Worm (Caenorhabditis elegans) whole organism, mixed stage, embryonic: ENCODE data around the gene ugt-40.

Source experiments
- M03D4.4 ChIP-seq: sonication (generic microtip); optimal IDR thresholded peaks from 2 replicates; lab custom pipeline; 2017; ENCODE audit warnings: mild to moderate bottlenecking, missing genetic modification characterization, missing compliant biosample characterization
- bed-3 ChIP-seq: fragments of 200-800 bp; sonication (Bioruptor generic); optimal IDR thresholded peaks from 3 replicates; lab custom pipeline; 2018; ENCODE audit warnings: mild to moderate bottlenecking, missing genetic modification characterization, moderate library complexity, missing compliant biosample characterization
- blmp-1 ChIP-seq: fragments of 150-350 bp; optimal IDR thresholded peaks from 2 replicates; lab custom pipeline; 2014; ENCODE audit warnings: missing biosample characterization, missing genetic modification characterization
- ceh-39 ChIP-seq: fragments of 150-350 bp; optimal IDR thresholded peaks from 2 replicates; lab custom pipeline; 2014; ENCODE audit warnings: missing biosample characterization, missing genetic modification characterization
- ceh-43 ChIP-seq: fragments of 200-800 bp; sonication (Bioruptor generic); optimal IDR thresholded peaks from 2 replicates; lab custom pipeline; 2018; ENCODE audit warnings: mild to moderate bottlenecking, missing genetic modification characterization, moderate library complexity, missing compliant biosample characterization
- ceh-83 ChIP-seq: fragments of 200-800 bp; sonication (Bioruptor generic); optimal IDR thresholded peaks from 2 replicates; lab custom pipeline; 2018; ENCODE audit warnings: mild to moderate bottlenecking, missing genetic modification characterization, missing compliant biosample characterization
- ces-1 ChIP-seq: fragments of 150-350 bp; optimal IDR thresholded peaks from 2 replicates; lab custom pipeline; 2014; ENCODE audit warnings: missing biosample characterization, missing genetic modification reagents, missing genetic modification characterization
- cnd-1 ChIP-seq: fragments of 200-800 bp; sonication (Bioruptor generic); optimal IDR thresholded peaks from 2 replicates; lab custom pipeline; 2018; ENCODE audit warnings: mild to moderate bottlenecking, missing genetic modification characterization, missing compliant biosample characterization
- elt-1 ChIP-seq: sonication (generic microtip); optimal IDR thresholded peaks from 2 replicates; lab custom pipeline; 2017; ENCODE audit warnings: missing genetic modification characterization, mild to moderate bottlenecking, missing compliant biosample characterization, antibody characterized with exemption, moderate library complexity, borderline replicate concordance; ENCODE audit not compliant: insufficient read depth
- elt-3 ChIP-seq: fragments of 150-350 bp; optimal IDR thresholded peaks from 2 replicates; lab custom pipeline; 2014; ENCODE audit warnings: missing biosample characterization, missing genetic modification characterization
- hlh-1 ChIP-seq: fragments of 150-350 bp; optimal IDR thresholded peaks from 2 replicates; lab custom pipeline; 2014; ENCODE audit warnings: missing biosample characterization, missing genetic modification reagents, missing genetic modification characterization
- lin-13 ChIP-seq: fragments of 150-350 bp; optimal IDR thresholded peaks from 2 replicates; lab custom pipeline; 2014; ENCODE audit warnings: missing biosample characterization, missing genetic modification characterization
- lsy-2 ChIP-seq: fragments of 150-350 bp; optimal IDR thresholded peaks from 2 replicates; lab custom pipeline; 2014; ENCODE audit warnings: missing biosample characterization, missing genetic modification characterization
- mab-5 ChIP-seq: fragments of 150-350 bp; optimal IDR thresholded peaks from 2 replicates; lab custom pipeline; 2014; ENCODE audit warnings: missing biosample characterization, missing genetic modification characterization
- mep-1 ChIP-seq: fragments of 150-350 bp; optimal IDR thresholded peaks from 2 replicates; lab custom pipeline; 2017; ENCODE audit warnings: missing biosample characterization, missing genetic modification reagents, missing genetic modification characterization, inconsistent platforms
- mls-2 ChIP-seq: sonication (generic microtip); optimal IDR thresholded peaks from 2 replicates; lab custom pipeline; 2016; ENCODE audit warnings: mild to moderate bottlenecking, missing genetic modification characterization, moderate library complexity, missing compliant biosample characterization
- nhr-12 ChIP-seq: fragments of 150-350 bp; optimal IDR thresholded peaks from 2 replicates; lab custom pipeline; 2014; ENCODE audit warnings: missing biosample characterization, missing genetic modification characterization
- nhr-2 ChIP-seq: fragments of 150-350 bp; optimal IDR thresholded peaks from 2 replicates; lab custom pipeline; 2014; ENCODE audit warnings: missing biosample characterization, missing genetic modification characterization
- nhr-237 ChIP-seq: fragments of 150-350 bp; optimal IDR thresholded peaks from 2 replicates; lab custom pipeline; 2014; ENCODE audit warnings: missing biosample characterization, missing genetic modification characterization
- nhr-28 ChIP-seq: fragments of 150-350 bp; optimal IDR thresholded peaks from 2 replicates; lab custom pipeline; 2014; ENCODE audit warnings: missing biosample characterization, missing genetic modification characterization
- nhr-76 ChIP-seq: sonication (generic microtip); optimal IDR thresholded peaks from 2 replicates; lab custom pipeline; 2017; ENCODE audit warnings: missing biosample characterization, missing genetic modification characterization
- pha-4 ChIP-seq: fragments of 150-350 bp; optimal IDR thresholded peaks from 2 replicates; lab custom pipeline; 2018; ENCODE audit warnings: missing biosample characterization, missing genetic modification reagents, missing genetic modification characterization
- sem-2 ChIP-seq: fragments of 200-800 bp; sonication (Bioruptor generic); optimal IDR thresholded peaks from 2 replicates; lab custom pipeline; 2018; ENCODE audit warnings: mild to moderate bottlenecking, missing genetic modification characterization, missing compliant biosample characterization
- snpc-4 ChIP-seq: fragments of 150-350 bp; optimal IDR thresholded peaks from 2 replicates; lab custom pipeline; 2014; ENCODE audit warnings: missing biosample characterization, missing genetic modification characterization
- sptf-1 ChIP-seq: sonication (generic microtip); optimal IDR thresholded peaks from 2 replicates; lab custom pipeline; 2017; ENCODE audit warnings: mild to moderate bottlenecking, missing genetic modification characterization, moderate library complexity, missing compliant biosample characterization
- tbx-8 ChIP-seq: fragments of 200-800 bp; sonication (Bioruptor generic); optimal IDR thresholded peaks from 2 replicates; lab custom pipeline; 2018; ENCODE audit warnings: mild to moderate bottlenecking, missing genetic modification characterization, moderate library complexity, missing compliant biosample characterization
- unc-120 ChIP-seq: sonication (generic microtip); optimal IDR thresholded peaks from 2 replicates; lab custom pipeline; 2017; ENCODE audit warnings: missing genetic modification characterization, missing compliant biosample characterization; ENCODE audit not compliant: poor library complexity, severe bottlenecking
- unc-39 ChIP-seq: fragments of 150-350 bp; optimal IDR thresholded peaks from 2 replicates; lab custom pipeline; 2014; ENCODE audit warnings: missing biosample characterization, missing genetic modification characterization
- unc-62 ChIP-seq: fragments of 150-350 bp; optimal IDR thresholded peaks from 2 replicates; lab custom pipeline; 2014; ENCODE audit warnings: missing biosample characterization, missing genetic modification reagents, missing genetic modification characterization
- zip-8 ChIP-seq: fragments of 150-350 bp; optimal IDR thresholded peaks from 2 replicates; lab custom pipeline; 2014; ENCODE audit warnings: missing biosample characterization, missing genetic modification characterization
- ztf-11 ChIP-seq: fragments of 150-350 bp; optimal IDR thresholded peaks from 2 replicates; lab custom pipeline; 2014; ENCODE audit warnings: missing biosample characterization, missing genetic modification characterization

ugt-40 gene

ce11 chrV:7140368-7140767 lies 1.4 kb downstream of the ugt-40 start:
- TF ChIP-seq bed-3 (no peak), sptf-1 (tag; lab: Kevin White, UChicago) (no peak), hlh-1 (tag; lab: Kevin White, UChicago) (no peak), nhr-12 (tag; lab: Kevin White, UChicago) (no peak), ceh-83 (no peak), unc-39 (no peak)
- TF ChIP-seq, all 35 proteins: peak for 0

ce11 chrV:7138320-7138719 lies 3.4 kb downstream of the ugt-40 start, which contains the start of gene str-112:
TSS of gene str-112 (minus strand) at chrV:7138420.
- no peak for TF ChIP-seq mab-5 (tag; lab: Kevin White, UChicago)
- TF ChIP-seq unc-120 (tag; lab: Kevin White, UChicago): no peak
- TF ChIP-seq elt-3 (tag; lab: Kevin White, UChicago): no peak
- no peak for TF ChIP-seq ceh-83
- no peak for TF ChIP-seq M03D4.4
- TF ChIP-seq mep-1: no peak
- no peak for TF ChIP-seq ztf-11
- TF ChIP-seq ceh-39: no peak
- TF ChIP-seq mls-2: no peak
- no peak for TF ChIP-seq cnd-1 (tag; lab: Kevin White, UChicago)
- no peak for TF ChIP-seq zip-8 (tag; lab: Kevin White, UChicago)

ce11 chrV:7136859-7137258 lies 4.9 kb downstream of the ugt-40 start:
- TF ChIP-seq nhr-2 (tag; lab: Kevin White, UChicago) (no peak), nhr-28 (tag; lab: Kevin White, UChicago) (no peak), mab-5 (tag; lab: Kevin White, UChicago) (no peak), ztf-11 (no peak), ceh-39 (no peak)

DNA sequence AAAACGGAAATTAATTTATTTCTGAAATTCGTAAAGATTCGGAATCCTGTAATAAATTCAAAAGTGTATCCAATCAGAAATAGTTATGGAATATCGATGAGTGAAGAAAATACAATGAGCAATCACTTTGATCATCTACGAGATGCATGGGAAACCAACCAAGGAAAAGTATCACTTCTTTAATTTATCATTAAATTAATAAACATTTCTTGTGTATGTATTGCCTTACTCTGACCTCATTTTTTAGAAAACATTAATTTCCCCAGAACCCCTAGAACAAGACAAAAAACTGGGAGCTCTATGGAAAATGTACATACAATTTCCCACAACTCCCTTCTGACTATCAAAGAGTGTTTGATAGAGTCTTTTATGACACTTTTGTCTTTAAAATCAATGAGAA lies 7.8 kb downstream of the ugt-40 start, which contains the start of gene F10D2.16:
Gene F10D2.16 (plus strand): TSS at position 301 of the 400 bp plus-strand sequence.
- TF ChIP-seq elt-3 (tag; lab: Kevin White, UChicago) (no peak), mls-2 (no peak), blmp-1 (tag; lab: Kevin White, UChicago) (no peak), nhr-2 (tag; lab: Kevin White, UChicago) (no peak), lin-13 (tag; lab: Kevin White, UChicago) (no peak), hlh-1 (tag; lab: Kevin White, UChicago) (no peak), snpc-4 (tag; lab: Kevin White, UChicago) (no peak), nhr-76 (no peak), sem-2 (GFP tag; lab: Kevin White, UChicago) (no peak), elt-1 (tag; lab: Kevin White, UChicago) (no peak), lsy-2 (tag; lab: Kevin White, UChicago) (no peak), M03D4.4 (no peak), unc-62 (GFP tag; lab: Kevin White, UChicago) (no peak), ces-1 (GFP tag; lab: Kevin White, UChicago) (no peak), unc-120 (tag; lab: Kevin White, UChicago) (no peak), ceh-39 (no peak), zip-8 (tag; lab: Kevin White, UChicago) (no peak), bed-3 (no peak), ceh-83 (no peak)
- TF ChIP-seq, all 35 proteins: peak for 0

- TF ChIP-seq snpc-4 (tag; lab: Kevin White, UChicago): no peak
- TF ChIP-seq nhr-76: no peak
- no peak for TF ChIP-seq sptf-1 (tag; lab: Kevin White, UChicago)
- TF ChIP-seq bed-3: no peak
- no peak for TF ChIP-seq tbx-8 (GFP tag; lab: Kevin White, UChicago)
- no peak for TF ChIP-seq nhr-28 (tag; lab: Kevin White, UChicago)
- TF ChIP-seq mep-1: no peak
- no peak for TF ChIP-seq unc-120 (tag; lab: Kevin White, UChicago)
- no peak for TF ChIP-seq pha-4 (tag; lab: Kevin White, UChicago)
- TF ChIP-seq mab-5 (tag; lab: Kevin White, UChicago): no peak
- no peak for TF ChIP-seq nhr-2 (tag; lab: Kevin White, UChicago)
- no peak for TF ChIP-seq blmp-1 (tag; lab: Kevin White, UChicago)
- TF ChIP-seq ceh-43: no peak
- TF ChIP-seq lin-13 (tag; lab: Kevin White, UChicago): no peak
- no peak for TF ChIP-seq M03D4.4
- TF ChIP-seq nhr-237 (tag; lab: Kevin White, UChicago): no peak
- no peak for TF ChIP-seq nhr-12 (tag; lab: Kevin White, UChicago)
- TF ChIP-seq, all 35 proteins: peak for 0
Measured at ce11 chrV:7132248-7132647, 9.5 kb downstream of the ugt-40 start, which contains the start of gene sre-10. TSS of gene sre-10 (plus strand) at chrV:7132548.
